Worm (Caenorhabditis elegans): Measurements from ENCODE around the gene srd-48.

DNA sequence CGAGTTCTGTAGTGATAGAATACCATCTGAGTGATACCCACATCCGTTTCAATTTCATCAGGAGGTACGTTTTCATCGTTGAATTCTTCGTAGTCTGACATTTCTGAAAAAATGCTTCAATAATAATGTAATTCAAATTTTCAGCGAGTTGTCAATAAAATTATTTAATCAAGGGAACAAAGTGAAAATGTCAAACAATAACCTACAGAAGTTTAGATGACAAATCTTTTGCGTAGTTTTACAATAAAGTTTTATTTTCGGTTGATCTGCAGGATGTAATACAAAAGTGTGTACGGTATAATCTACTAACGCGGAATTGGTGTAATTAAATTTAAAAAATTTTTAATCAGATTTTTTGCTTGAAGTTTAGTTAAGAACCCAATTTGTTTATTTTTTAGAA lies 47.7 kb upstream of the srd-48 start, which contains the start of gene C04B4.5:
- TF ChIP-seq ceh-82 (tag; optimal IDR thresholded peaks at IDR 0.05), result no peak
- TF ChIP-seq ama-1 (optimal IDR thresholded peaks at IDR 0.05), result no peak
- no peak for TF ChIP-seq zag-1 (tag; optimal IDR thresholded peaks at IDR 0.05)
- no peak for TF ChIP-seq jun-1 (tag; optimal IDR thresholded peaks at IDR 0.05)
- no peak for TF ChIP-seq mdl-1 (tag; optimal IDR thresholded peaks at IDR 0.05)
- TF ChIP-seq nhr-11 (tag; optimal IDR thresholded peaks at IDR 0.05), result no peak
- TF ChIP-seq pqm-1 (tag; optimal IDR thresholded peaks at IDR 0.05), result no peak
- no peak for TF ChIP-seq aly-2 (tag; optimal IDR thresholded peaks at IDR 0.05)
- TF ChIP-seq nhr-76 (tag; optimal IDR thresholded peaks at IDR 0.05), result no peak

Measured in whole organism, L3 larva.